Fruit fly (Drosophila melanogaster) S2 (cell line): ENCODE measurements around the gene CG13856.

Experiments used
- CG8478 ChIP-seq: fragments of >200 bp; optimal IDR thresholded peaks from 2 replicates; lab custom pipeline; 2018
- CTCF ChIP-seq, 2 experiments: fragments of >200 bp; optimal IDR thresholded peaks; 2 replicates each; lab custom pipeline; 2018

DNA sequence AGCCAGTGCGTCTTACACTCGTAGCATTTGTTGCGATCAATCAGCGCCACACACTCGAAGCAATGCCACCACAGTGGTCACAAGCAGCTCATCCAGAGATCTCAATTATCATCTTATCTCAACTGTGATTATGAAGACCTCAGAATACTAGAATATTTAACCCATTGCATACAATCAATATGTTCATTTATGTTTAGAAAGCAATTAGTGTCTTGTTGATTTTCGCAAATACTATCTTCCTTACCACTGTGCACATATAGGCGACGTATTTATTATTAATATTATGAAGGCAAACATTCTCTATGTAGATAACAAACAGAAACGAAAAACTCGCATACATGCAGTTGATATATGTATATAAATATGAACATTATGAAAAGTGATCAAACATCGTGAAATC is 43.6 kb upstream of the CG13856 start:
- TF ChIP-seq CG8478 (lab: Kevin White, UChicago) (no peak), CTCF (optimal IDR thresholded peaks at IDR 0.05; lab: Kevin White, UChicago) (no peak)
